Worm (Caenorhabditis elegans) whole organism, L4 larva: ENCODE results near the gene B0507.8.

ENCODE experiments used
- F37D6.2 ChIP-seq: sonication (generic microtip); optimal IDR thresholded peaks from 2 replicates; lab custom pipeline; 2016; ENCODE audit warnings: mild to moderate bottlenecking, missing genetic modification characterization, missing compliant biosample characterization
- fkh-10 ChIP-seq: fragments of 150-350 bp; optimal IDR thresholded peaks from 2 replicates; lab custom pipeline; 2014; ENCODE audit warnings: missing biosample characterization, missing genetic modification reagents, missing genetic modification characterization
- hlh-11 ChIP-seq: fragments of 200-800 bp; sonication (Bioruptor generic); optimal IDR thresholded peaks from 2 replicates; lab custom pipeline; 2018; ENCODE audit warnings: mild to moderate bottlenecking, missing genetic modification characterization, missing compliant biosample characterization
- lin-13 ChIP-seq: fragments of 150-350 bp; optimal IDR thresholded peaks from 2 replicates; lab custom pipeline; 2014; ENCODE audit warnings: missing biosample characterization, missing genetic modification reagents, missing genetic modification characterization
- lir-3 ChIP-seq: sonication (generic microtip); optimal IDR thresholded peaks from 2 replicates; lab custom pipeline; 2016; ENCODE audit warnings: mild to moderate bottlenecking, missing genetic modification characterization, missing compliant biosample characterization
- lsy-2 ChIP-seq, 2 experiments: fragments of 150-350 bp in 1 of 2; sonication (generic microtip) in 1 of 2; optimal IDR thresholded peaks; 2 replicates each; lab custom pipeline; 2014 to 2017; ENCODE audit warnings: missing biosample characterization in 2 of 2, missing genetic modification characterization in 2 of 2
- mep-1 ChIP-seq: fragments of 150-350 bp; sonication (generic microtip); optimal IDR thresholded peaks from 3 replicates; lab custom pipeline; 2014; ENCODE audit warnings: missing biosample characterization, missing genetic modification characterization
- mes-2 ChIP-seq: sonication (generic microtip); optimal IDR thresholded peaks from 2 replicates; lab custom pipeline; 2016; ENCODE audit warnings: missing genotype, mild to moderate bottlenecking, missing genetic modification characterization, missing compliant biosample characterization; ENCODE audit not compliant: poor library complexity, severe bottlenecking
- nhr-6 ChIP-seq: fragments of 150-350 bp; optimal IDR thresholded peaks from 2 replicates; lab custom pipeline; 2014; ENCODE audit warnings: missing biosample characterization, missing genetic modification characterization
- unc-62 ChIP-seq, 3 experiments: fragments of 150-350 bp in 1 of 3; sonication (generic microtip); optimal IDR thresholded peaks in 2 of 3; peaks in 1 of 3; 1 replicate in 1 of 3; 2 replicates in 2 of 3; lab custom pipeline; 2014 to 2017; ENCODE audit warnings: missing biosample characterization in 3 of 3, missing genetic modification characterization in 3 of 3, missing genetic modification reagents in 3 of 3, missing genotype in 1 of 3
- ztf-11 ChIP-seq: fragments of 150-350 bp; optimal IDR thresholded peaks from 2 replicates; lab custom pipeline; 2014; ENCODE audit warnings: missing biosample characterization, missing genetic modification characterization

- TF ChIP-seq ztf-11 (tag; lab: Kevin White, UChicago) (no peak), lin-13 (GFP tag; lab: Kevin White, UChicago) (no peak), unc-62 (GFP tag; optimal IDR thresholded peaks at IDR 0.05 in 1 of 2; lab: Kevin White, UChicago) (no peak), unc-62 (tag; optimal IDR thresholded peaks at IDR 0.05; lab: Kevin White, UChicago) (no peak), lsy-2 (tag; optimal IDR thresholded peaks at IDR 0.05; lab: Kevin White, UChicago) (no peak), mes-2 (no peak), lir-3 (tag; lab: Kevin White, UChicago) (no peak), mep-1 (tag; lab: Kevin White, UChicago) (no peak), nhr-6 (tag; lab: Kevin White, UChicago) (no peak), fkh-10 (GFP tag; lab: Kevin White, UChicago) (no peak), hlh-11 (tag; lab: Kevin White, UChicago) (no peak), F37D6.2 (tag; lab: Kevin White, UChicago) (no peak)
Observed at ce11 chrV:8727077-8727476, 35.7 kb downstream of the B0507.8 start, which contains the start of gene ZC196.9.
